Worm (Caenorhabditis elegans) whole organism, L3 larva: Measurements from ENCODE around the gene F32D8.11.

Source experiments
- R02D3.7 ChIP-seq: fragments of 150-350 bp; optimal IDR thresholded peaks from 2 replicates; lab custom pipeline; 2014; ENCODE audit warnings: missing biosample characterization, missing genetic modification characterization
- ama-1 ChIP-seq: fragments of 150-350 bp; optimal IDR thresholded peaks from 2 replicates; lab custom pipeline; 2018
- fkh-10 ChIP-seq: sonication (generic microtip); optimal IDR thresholded peaks from 2 replicates; lab custom pipeline; 2017; ENCODE audit warnings: missing biosample characterization, missing genetic modification reagents, missing genetic modification characterization
- jun-1 ChIP-seq: fragments of 150-350 bp; optimal IDR thresholded peaks from 2 replicates; lab custom pipeline; 2014; ENCODE audit warnings: missing biosample characterization, missing genetic modification reagents, missing genetic modification characterization
- nhr-76 ChIP-seq: fragments of 150-350 bp; sonication (generic microtip); optimal IDR thresholded peaks from 5 replicates; lab custom pipeline; 2014; ENCODE audit warnings: missing biosample characterization, missing genetic modification characterization
- pqm-1 ChIP-seq: fragments of 150-350 bp; optimal IDR thresholded peaks from 2 replicates; lab custom pipeline; 2017; ENCODE audit warnings: missing biosample characterization, missing genetic modification characterization, inconsistent platforms
- snpc-4 ChIP-seq: fragments of 150-350 bp; optimal IDR thresholded peaks from 2 replicates; lab custom pipeline; 2014; ENCODE audit warnings: missing biosample characterization, missing genetic modification characterization

- TF ChIP-seq snpc-4 (tag; lab: Kevin White, UChicago) (no peak), R02D3.7 (tag; lab: Kevin White, UChicago) (no peak), ama-1 (lab: Kevin White, UChicago) (no peak), fkh-10 (GFP tag; lab: Kevin White, UChicago) (no peak), pqm-1 (no peak), jun-1 (tag; lab: Kevin White, UChicago) (no peak), nhr-76 (tag; lab: Kevin White, UChicago) (no peak)
These were observed 29.4 kb upstream of the F32D8.11 start, which contains the start of gene F58B4.2 for ce11 chrV:10918373-10918772.
